Worm (Caenorhabditis elegans) whole organism, L4 larva: Measurements from ENCODE around the gene F01D5.7.

Source experiments
- daf-19 ChIP-seq: fragments of 200-800 bp; sonication (Bioruptor generic); conservative IDR thresholded peaks from 2 replicates; pipeline ENCODE4 v1.3.6; 2022; ENCODE audit warnings: missing genetic modification characterization, missing compliant biosample characterization
- lin-13 ChIP-seq: fragments of 150-350 bp; optimal IDR thresholded peaks from 2 replicates; lab custom pipeline; 2014; ENCODE audit warnings: missing biosample characterization, missing genetic modification reagents, missing genetic modification characterization
- madf-5 ChIP-seq, 2 experiments: fragments of 200-800 bp; sonication (Bioruptor generic); IDR thresholded peaks; 2 replicates each; pipeline ENCODE4 v1.3.6; 2022; ENCODE audit warnings: missing compliant biosample characterization in 2 of 2, missing genetic modification characterization in 2 of 2
- nhr-237 ChIP-seq: sonication (generic microtip); optimal IDR thresholded peaks from 2 replicates; lab custom pipeline; 2017; ENCODE audit warnings: missing biosample characterization, missing genetic modification characterization

ce11 chrII:14055717-14056116 lies 47.3 kb downstream of the F01D5.7 start:
- TF ChIP-seq madf-5 (GFP tag; IDR thresholded peaks at IDR 0.05; lab: Robert Waterston, UW), result no peak
- no peak for TF ChIP-seq nhr-237 (tag; lab: Kevin White, UChicago)
- TF ChIP-seq daf-19 (GFP tag; lab: Robert Waterston, UW), result no peak
- TF ChIP-seq lin-13 (GFP tag; lab: Kevin White, UChicago), result no peak
